Fruit fly (Drosophila melanogaster) whole organism, embryonic: ENCODE results near the gene CG31548.

Experiments
- Abd-B ChIP-seq: fragments of 200-800 bp; sonication (Bioruptor generic); optimal IDR thresholded peaks from 2 replicates; lab custom pipeline; 2018; ENCODE audit warnings: missing biosample characterization, mild to moderate bottlenecking, missing genetic modification characterization, moderate library complexity
- Atf-2 ChIP-seq: fragments of 200-800 bp; sonication (Bioruptor generic); optimal IDR thresholded peaks from 2 replicates; lab custom pipeline; 2016; ENCODE audit warnings: missing biosample characterization, missing genetic modification characterization
- CG10366 ChIP-seq: fragments of 200-800 bp; sonication (Bioruptor generic); IDR thresholded peaks from 2 replicates; pipeline ENCODE4 v1.3.6; 2022; ENCODE audit warnings: missing biosample characterization, missing genetic modification characterization
- CG13775 ChIP-seq: fragments of 200-800 bp; sonication (Bioruptor generic); optimal IDR thresholded peaks from 3 replicates; lab custom pipeline; 2017; ENCODE audit warnings: missing biosample characterization, mild to moderate bottlenecking, missing genetic modification characterization
- CG17568 ChIP-seq: fragments of 200-800 bp; sonication (Bioruptor generic); optimal IDR thresholded peaks from 2 replicates; lab custom pipeline; 2018; ENCODE audit warnings: missing biosample characterization, mild to moderate bottlenecking, missing genetic modification characterization, moderate library complexity
- CG18476 ChIP-seq: fragments of 200-800 bp; sonication (Bioruptor generic); optimal IDR thresholded peaks from 2 replicates; lab custom pipeline; 2016; ENCODE audit warnings: missing biosample characterization, mild to moderate bottlenecking, missing genetic modification characterization
- CG18619 ChIP-seq: fragments of 200-800 bp; sonication (Bioruptor generic); optimal IDR thresholded peaks from 3 replicates; lab custom pipeline; 2017; ENCODE audit warnings: missing biosample characterization, mild to moderate bottlenecking, missing genetic modification characterization
- CG31365 ChIP-seq: fragments of 200-800 bp; sonication (Bioruptor generic); optimal IDR thresholded peaks from 2 replicates; lab custom pipeline; 2018; ENCODE audit warnings: missing biosample characterization, mild to moderate bottlenecking, missing genetic modification characterization
- CG3995 ChIP-seq: fragments of 200-800 bp; sonication (Bioruptor generic); optimal IDR thresholded peaks from 3 replicates; lab custom pipeline; 2016; ENCODE audit warnings: missing biosample characterization, missing genetic modification characterization
- CG7357 ChIP-seq: fragments of 200-800 bp; sonication (Bioruptor generic); IDR thresholded peaks from 3 replicates; pipeline ENCODE4 v1.3.6; 2022; ENCODE audit warnings: missing biosample characterization, missing genetic modification characterization
- CG7556 ChIP-seq: fragments of 200-800 bp; sonication (Bioruptor generic); optimal IDR thresholded peaks from 2 replicates; lab custom pipeline; 2017; ENCODE audit warnings: missing biosample characterization, mild to moderate bottlenecking, missing genetic modification characterization
- CG7786 ChIP-seq: fragments of 200-800 bp; sonication (Bioruptor generic); optimal IDR thresholded peaks from 2 replicates; lab custom pipeline; 2016; ENCODE audit warnings: missing biosample characterization, missing genetic modification characterization
- CG8359 ChIP-seq: fragments of 200-800 bp; sonication (Bioruptor generic); optimal IDR thresholded peaks from 2 replicates; lab custom pipeline; 2017; ENCODE audit warnings: missing biosample characterization, mild to moderate bottlenecking, missing genetic modification characterization, borderline replicate concordance
- CG8765 ChIP-seq: fragments of 200-800 bp; sonication (Bioruptor generic); IDR thresholded peaks from 2 replicates; pipeline ENCODE4 v1.3.6; 2022; ENCODE audit warnings: missing biosample characterization, missing genetic modification characterization
- CG9727 ChIP-seq: fragments of 200-800 bp; sonication (Bioruptor generic); optimal IDR thresholded peaks from 3 replicates; lab custom pipeline; 2017; ENCODE audit warnings: missing biosample characterization, mild to moderate bottlenecking, missing genetic modification characterization
- CG9876 ChIP-seq: fragments of 200-800 bp; sonication (Bioruptor generic); optimal IDR thresholded peaks from 2 replicates; lab custom pipeline; 2016; ENCODE audit warnings: missing biosample characterization, missing genetic modification characterization
- Dad ChIP-seq: fragments of 200-800 bp; sonication (Bioruptor generic); optimal IDR thresholded peaks from 3 replicates; lab custom pipeline; 2016; ENCODE audit warnings: missing biosample characterization, missing genetic modification characterization
- Ets65A ChIP-seq: fragments of 200-800 bp; sonication (Bioruptor generic); peaks from one replicate; lab custom pipeline; 2016; ENCODE audit warnings: missing biosample characterization, missing genetic modification characterization
- HLH3B ChIP-seq: fragments of 200-800 bp; sonication (Bioruptor generic); IDR thresholded peaks from 2 replicates; pipeline ENCODE4 v1.3.6; 2022; ENCODE audit warnings: missing biosample characterization, missing genetic modification characterization
- HLH54F ChIP-seq: fragments of 200-800 bp; sonication (Bioruptor generic); optimal IDR thresholded peaks from 3 replicates; lab custom pipeline; 2016; ENCODE audit warnings: missing biosample characterization, missing genetic modification characterization
- Hmx ChIP-seq: fragments of 200-800 bp; sonication (Bioruptor generic); optimal IDR thresholded peaks from 2 replicates; lab custom pipeline; 2016; ENCODE audit warnings: missing biosample characterization, missing genetic modification characterization
- Hr51 ChIP-seq, 2 experiments: fragments of 200-800 bp; sonication (Bioruptor generic); optimal IDR thresholded peaks; 2 replicates in 1 of 2; 3 replicates in 1 of 2; lab custom pipeline; 2016 to 2018; ENCODE audit warnings: missing biosample characterization in 2 of 2, missing genetic modification characterization in 2 of 2, mild to moderate bottlenecking in 1 of 2, moderate library complexity in 1 of 2
- Lhr ChIP-seq: fragments of 200-800 bp; sonication (Bioruptor generic); optimal IDR thresholded peaks from 3 replicates; lab custom pipeline; 2017; ENCODE audit warnings: mild to moderate bottlenecking, missing biosample characterization, missing genetic modification reagents, missing genetic modification characterization
- MBD-R2 ChIP-seq: fragments of 200-800 bp; sonication (Bioruptor generic); IDR thresholded peaks from 2 replicates; pipeline ENCODE4 v1.3.6; 2022; ENCODE audit warnings: missing biosample characterization, missing genetic modification characterization
- MESR4 ChIP-seq: fragments of 200-800 bp; sonication (Bioruptor generic); optimal IDR thresholded peaks from 2 replicates; lab custom pipeline; 2018; ENCODE audit warnings: missing biosample characterization, mild to moderate bottlenecking, missing genetic modification characterization, moderate library complexity
- PHDP ChIP-seq: fragments of 200-800 bp; sonication (Bioruptor generic); optimal IDR thresholded peaks from 3 replicates; lab custom pipeline; 2018; ENCODE audit warnings: missing biosample characterization, mild to moderate bottlenecking, missing genetic modification characterization, moderate library complexity
- Scr ChIP-seq: fragments of 200-800 bp; sonication (Bioruptor generic); IDR thresholded peaks from 2 replicates; pipeline ENCODE4 v1.3.6; 2022; ENCODE audit warnings: missing biosample characterization, missing genetic modification characterization; ENCODE audit not compliant: partially characterized antibody
- amos ChIP-seq: fragments of 200-800 bp; sonication (Bioruptor generic); IDR thresholded peaks from 2 replicates; pipeline ENCODE4 v1.3.6; 2022; ENCODE audit warnings: missing biosample characterization, missing genetic modification characterization; ENCODE audit not compliant: partially characterized antibody
- bbx ChIP-seq: fragments of 200-800 bp; sonication (Bioruptor generic); IDR thresholded peaks from 2 replicates; pipeline ENCODE4 v1.3.6; 2022; ENCODE audit warnings: missing biosample characterization, missing genetic modification characterization; ENCODE audit not compliant: partially characterized antibody
- chinmo ChIP-seq: fragments of 200-800 bp; sonication (Bioruptor generic); IDR thresholded peaks from 4 replicates; pipeline ENCODE4 v1.3.6; 2022; ENCODE audit warnings: missing biosample characterization, missing genetic modification characterization; ENCODE audit not compliant: partially characterized antibody
- ci ChIP-seq: fragments of 200-800 bp; sonication (Bioruptor generic); IDR thresholded peaks from 3 replicates; pipeline ENCODE4 v1.3.6; 2022; ENCODE audit warnings: missing biosample characterization, missing genetic modification characterization
- crp ChIP-seq, 2 experiments: fragments of 200-800 bp; sonication (Bioruptor generic); optimal IDR thresholded peaks; 2 replicates in 1 of 2; 3 replicates in 1 of 2; lab custom pipeline; 2017; ENCODE audit warnings: missing biosample characterization in 2 of 2, missing genetic modification characterization in 2 of 2, mild to moderate bottlenecking in 1 of 2, moderate library complexity in 1 of 2
- dimm ChIP-seq: fragments of 200-800 bp; sonication (Bioruptor generic); IDR thresholded peaks from 2 replicates; pipeline ENCODE4 v1.3.6; 2022; ENCODE audit warnings: missing biosample characterization, missing genetic modification characterization
- eyg ChIP-seq: fragments of 200-800 bp; sonication (Bioruptor generic); optimal IDR thresholded peaks from 3 replicates; lab custom pipeline; 2016; ENCODE audit warnings: missing biosample characterization, missing genetic modification characterization
- fru ChIP-seq: fragments of >200 bp; optimal IDR thresholded peaks from 2 replicates; lab custom pipeline; 2017
- hb ChIP-seq: fragments of 200-800 bp; sonication (Bioruptor generic); IDR thresholded peaks from 3 replicates; pipeline ENCODE4 v1.3.6; 2022; ENCODE audit warnings: missing biosample characterization, missing genetic modification characterization; ENCODE audit not compliant: partially characterized antibody
- hkb ChIP-seq, 2 experiments: fragments of 200-800 bp in 1 of 2; fragments of >200 bp in 1 of 2; sonication (Bioruptor generic) in 1 of 2; IDR thresholded peaks in 1 of 2; optimal IDR thresholded peaks in 1 of 2; 2 replicates each; pipeline versions ENCODE4 v1.3.6 to Lab custom; 2017 to 2022; ENCODE audit warnings: missing biosample characterization in 1 of 2, missing genetic modification characterization in 1 of 2
- kay ChIP-seq: fragments of 200-800 bp; sonication (Bioruptor generic); optimal IDR thresholded peaks from 2 replicates; lab custom pipeline; 2016; ENCODE audit warnings: missing biosample characterization, missing genetic modification characterization
- ken ChIP-seq: fragments of 200-800 bp; sonication (Bioruptor generic); IDR thresholded peaks from 3 replicates; pipeline ENCODE4 v1.3.6; 2022; ENCODE audit warnings: missing biosample characterization, missing genetic modification characterization
- nerfin-2 ChIP-seq: fragments of 200-800 bp; sonication (Bioruptor generic); IDR thresholded peaks from 2 replicates; pipeline ENCODE4 v1.3.6; 2022; ENCODE audit warnings: missing biosample characterization, missing genetic modification characterization; ENCODE audit not compliant: partially characterized antibody
- nmo ChIP-seq: fragments of 200-800 bp; sonication (Bioruptor generic); optimal IDR thresholded peaks from 2 replicates; lab custom pipeline; 2018; ENCODE audit warnings: missing biosample characterization, mild to moderate bottlenecking, missing genetic modification characterization, moderate library complexity
- repo ChIP-seq: fragments of 200-800 bp; sonication (Bioruptor generic); optimal IDR thresholded peaks from 2 replicates; lab custom pipeline; 2016; ENCODE audit warnings: missing biosample characterization, missing genetic modification characterization
- sens ChIP-seq: fragments of 200-800 bp; sonication (Bioruptor generic); peaks from one replicate; lab custom pipeline; 2016; ENCODE audit warnings: missing biosample characterization, missing genetic modification characterization
- sim ChIP-seq: fragments of 200-800 bp; sonication (Bioruptor generic); IDR thresholded peaks from 2 replicates; pipeline ENCODE4 v1.3.6; 2022; ENCODE audit warnings: missing biosample characterization, missing genetic modification characterization
- slou ChIP-seq: fragments of 200-800 bp; sonication (Bioruptor generic); optimal IDR thresholded peaks from 3 replicates; lab custom pipeline; 2016; ENCODE audit warnings: missing biosample characterization, missing genetic modification characterization
- tgo ChIP-seq: fragments of 200-800 bp; sonication (Bioruptor generic); IDR thresholded peaks from 3 replicates; pipeline ENCODE4 v1.3.6; 2022; ENCODE audit warnings: missing biosample characterization, missing genetic modification characterization
- vvl ChIP-seq: fragments of 200-800 bp; sonication (Bioruptor generic); IDR thresholded peaks from 2 replicates; pipeline ENCODE4 v1.3.6; 2022; ENCODE audit warnings: missing biosample characterization, missing genetic modification characterization
- wdn ChIP-seq: fragments of 200-800 bp; sonication (Bioruptor generic); IDR thresholded peaks from 2 replicates; pipeline ENCODE4 v1.3.6; 2022; ENCODE audit warnings: missing biosample characterization, missing genetic modification characterization

Gene CG31548

DNA sequence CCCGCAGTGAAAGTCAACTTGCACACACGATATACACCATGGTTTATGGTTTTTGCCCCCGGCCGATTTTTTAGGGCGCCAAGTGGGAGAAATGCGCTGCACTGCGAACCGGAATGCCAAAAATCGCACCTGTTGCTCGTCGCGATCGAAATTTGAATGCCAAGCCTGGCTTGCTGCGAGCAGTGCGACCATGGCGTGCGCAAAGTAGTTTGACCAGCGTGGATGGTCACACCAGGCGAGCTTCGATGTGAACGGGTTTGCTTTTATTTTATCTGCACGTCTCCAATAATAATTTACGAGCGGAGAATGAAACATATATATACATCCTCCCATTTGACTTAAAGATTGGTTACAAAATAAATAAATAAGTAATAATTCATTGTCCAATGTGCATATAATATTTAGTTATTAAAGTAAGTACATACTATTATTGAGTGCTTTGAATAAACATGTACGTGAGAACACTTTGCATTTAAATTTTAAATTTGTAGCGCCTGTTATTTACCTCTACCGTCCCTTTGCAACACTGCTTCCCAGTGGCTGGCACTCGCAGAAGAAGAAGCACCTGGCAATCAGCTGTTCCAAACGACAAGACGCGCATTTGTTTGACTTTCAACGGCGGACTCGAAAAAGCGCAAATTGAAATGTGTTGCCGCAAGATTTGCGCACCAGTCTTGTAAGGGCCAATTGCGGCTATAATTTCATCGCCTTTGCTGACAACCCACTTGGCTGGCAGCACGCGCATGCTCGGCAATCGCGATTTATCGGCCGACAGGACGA is 48.8 kb upstream of the CG31548 start, which contains the start of the genes Rab23 and plx (continued):
- no peak; the same call in 1 of the 2 replicates for TF ChIP-seq nerfin-2
- peak; percentile 22 for TF ChIP-seq Dad (GFP tag; lab: Kevin White, UChicago)
- TF ChIP-seq crp (GFP tag; optimal IDR thresholded peaks at IDR 0.05; lab: Kevin White, UChicago): peak; percentile 96 to 99
- peak; percentile 1 for TF ChIP-seq CG7556 (GFP tag; lab: Kevin White, UChicago)
- TF ChIP-seq CG18619 (GFP tag; lab: Kevin White, UChicago): peak; percentile 27
- TF ChIP-seq CG9876: no peak
- TF ChIP-seq HLH3B: no peak
- no peak for TF ChIP-seq CG31365
- TF ChIP-seq CG8359: no peak
- peak in 1 of 2 experiments; percentile 0 for TF ChIP-seq Hr51 (GFP tag; optimal IDR thresholded peaks at IDR 0.05; lab: Kevin White, UChicago)
- no peak for TF ChIP-seq hkb (optimal IDR thresholded peaks at IDR 0.05; lab: Kevin White, UChicago)
- peak; percentile 29; the same call in 1 of the 2 replicates for TF ChIP-seq hkb (GFP tag; IDR thresholded peaks at IDR 0.05; lab: Robert Waterston, UW)
- no peak for TF ChIP-seq PHDP
- TF ChIP-seq Lhr: peak; percentile 50
- TF ChIP-seq eyg (GFP tag; lab: Kevin White, UChicago): no peak
- TF ChIP-seq CG8765: no peak
- TF ChIP-seq Hmx: no peak
- peak; percentile 74 for TF ChIP-seq sens (GFP tag; lab: Kevin White, UChicago)
- 0 out of 2 replicates have a peak, but pooled peaks have one; percentile 22 for TF ChIP-seq Scr (GFP tag; lab: Robert Waterston, UW)
- 0 out of 3 replicates have a peak, but pooled peaks have one; percentile 16 for TF ChIP-seq hb (GFP tag; lab: Robert Waterston, UW)
- peak; percentile 35 for TF ChIP-seq HLH54F (GFP tag; lab: Kevin White, UChicago)
- TF ChIP-seq wdn (GFP tag; lab: Robert Waterston, UW): no peak
- 0 out of 4 replicates have a peak, but pooled peaks have one; percentile 53 for TF ChIP-seq chinmo (GFP tag; lab: Robert Waterston, UW)
- TF ChIP-seq bbx: peak; percentile 41; the same call in 1 of the 2 replicates
- peak; percentile 4 for TF ChIP-seq CG9727 (GFP tag; lab: Kevin White, UChicago)
- no peak for TF ChIP-seq slou (GFP tag; lab: Kevin White, UChicago)
- no peak for TF ChIP-seq CG10366 (GFP tag; lab: Robert Waterston, UW)
- no peak for TF ChIP-seq Atf-2 (GFP tag; lab: Kevin White, UChicago)
- TF ChIP-seq Abd-B (GFP tag; lab: Kevin White, UChicago): peak; percentile 27
- TF ChIP-seq repo: no peak
- peak; percentile 33; the same call in 1 of the 2 replicates for TF ChIP-seq amos
- peak; percentile 38; the same call in 2 of the 3 replicates for TF ChIP-seq ci
- TF ChIP-seq Ets65A (GFP tag; lab: Kevin White, UChicago): peak; percentile 76
- no peak for TF ChIP-seq dimm (GFP tag; lab: Robert Waterston, UW)
- TF ChIP-seq vvl (GFP tag; lab: Robert Waterston, UW): peak; percentile 11; the same call in 1 of the 2 replicates
- no peak for TF ChIP-seq sim
- peak; percentile 78 for TF ChIP-seq MBD-R2 (GFP tag; lab: Robert Waterston, UW)
- TF ChIP-seq CG18476 (GFP tag; lab: Kevin White, UChicago): no peak
- TF ChIP-seq CG3995 (GFP tag; lab: Kevin White, UChicago): no peak
- no peak for TF ChIP-seq kay (GFP tag; lab: Kevin White, UChicago)
- TF ChIP-seq ken (GFP tag; lab: Robert Waterston, UW): 0 out of 3 replicates have a peak, but pooled peaks have one; percentile 24
- TF ChIP-seq MESR4 (GFP tag; lab: Kevin White, UChicago): no peak
- TF ChIP-seq CG7357 (GFP tag; lab: Robert Waterston, UW): peak; percentile 71
- TF ChIP-seq CG13775 (GFP tag; lab: Kevin White, UChicago): no peak
- TF ChIP-seq tgo: no peak
- TF ChIP-seq CG7786 (GFP tag; lab: Kevin White, UChicago): peak; percentile 1
- peak; percentile 34 for TF ChIP-seq nmo
- no peak for TF ChIP-seq CG17568 (GFP tag; lab: Kevin White, UChicago)
- no peak for TF ChIP-seq fru (lab: Kevin White, UChicago)
